Worm (Caenorhabditis elegans): ENCODE data around the gene T07G12.5.

DNA sequence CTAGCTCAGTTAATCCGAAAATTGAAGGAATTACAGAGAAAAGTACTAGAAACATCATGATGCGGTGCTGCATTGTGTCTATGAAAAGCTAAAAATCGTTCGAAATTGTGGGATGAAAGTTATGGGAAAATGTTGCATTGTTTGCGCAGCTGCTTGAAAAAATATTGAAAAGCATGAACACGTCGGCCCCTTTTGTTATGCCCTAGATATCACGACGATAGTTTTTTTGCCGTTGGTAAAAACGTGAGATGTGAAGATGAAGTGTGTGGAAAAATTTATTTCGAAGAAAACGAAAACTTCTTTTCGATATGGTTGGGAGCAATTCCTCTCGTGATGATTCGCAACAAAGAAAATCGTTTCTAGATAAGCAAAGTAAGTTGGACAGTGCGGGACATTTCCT, 45.7 kb upstream of the T07G12.5 start, which contains the start of the genes C43F9.5 and nkb-2:
- TF ChIP-seq unc-39 (tag; optimal IDR thresholded peaks at IDR 0.05) (no peak), ceh-44 (GFP tag; IDR thresholded peaks at IDR 0.05) (no peak), nhr-76 (tag; optimal IDR thresholded peaks at IDR 0.05) (no peak), nhr-11 (tag; optimal IDR thresholded peaks at IDR 0.05) (no peak), egl-27 (tag; optimal IDR thresholded peaks at IDR 0.05) (no peak), ZK546.5 (tag; optimal IDR thresholded peaks at IDR 0.05) (no peak), aly-2 (tag; optimal IDR thresholded peaks at IDR 0.05) (no peak)

Data from whole organism, L4 larva.